Worm (Caenorhabditis elegans): Measurements from ENCODE around the gene uso-1.

DNA sequence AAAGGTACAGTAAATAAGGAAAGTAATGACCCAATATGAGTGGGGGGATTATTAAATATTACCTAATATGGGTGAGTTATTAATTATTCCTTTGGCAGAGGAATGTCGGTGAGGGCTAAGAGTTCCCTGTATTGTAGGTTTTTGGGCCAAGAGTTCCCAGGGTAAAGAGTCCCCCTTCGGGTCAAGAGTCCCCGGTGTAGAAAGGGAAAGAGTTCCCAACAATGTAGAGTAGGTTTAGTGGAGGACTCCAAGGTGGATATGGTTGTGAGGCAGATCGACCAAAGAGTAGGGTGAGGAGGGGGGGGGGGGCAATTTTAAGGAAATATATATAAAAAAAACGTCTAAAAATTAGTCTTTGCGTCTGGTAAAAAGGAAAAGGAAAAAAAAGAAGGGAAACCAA, 2.3 kb upstream of the uso-1 start:
- TF ChIP-seq dao-5 (tag; optimal IDR thresholded peaks at IDR 0.05) (no peak), W03F9.2 (tag; optimal IDR thresholded peaks at IDR 0.05) (no peak), him-1 (tag; optimal IDR thresholded peaks at IDR 0.05) (no peak)
